Worm (Caenorhabditis elegans) whole organism, L1 larva: Measurements from ENCODE around the gene pgm-3.
"Not testable (repeated sequence)": the region's sequence is repeated elsewhere in the genome, so short reads cannot be mapped to it uniquely, and the experiment has no call there.

Experiments used
- ama-1 ChIP-seq: fragments of 150-350 bp; optimal IDR thresholded peaks from 2 replicates; lab custom pipeline; 2014
- elt-2 ChIP-seq: sonication (generic microtip); optimal IDR thresholded peaks from 2 replicates; lab custom pipeline; 2016; ENCODE audit warnings: missing genetic modification characterization, mild to moderate bottlenecking, inconsistent platforms, missing compliant biosample characterization, missing genetic modification reagents
- jun-1 ChIP-seq: fragments of 150-350 bp; optimal IDR thresholded peaks from 2 replicates; lab custom pipeline; 2014; ENCODE audit warnings: missing biosample characterization, missing genetic modification reagents, missing genetic modification characterization
- lin-39 ChIP-seq: fragments of 150-350 bp; optimal IDR thresholded peaks from 2 replicates; lab custom pipeline; 2014; ENCODE audit warnings: missing biosample characterization, missing genetic modification reagents, missing genetic modification characterization
- mef-2 ChIP-seq: fragments of 150-350 bp; optimal IDR thresholded peaks from 2 replicates; lab custom pipeline; 2014; ENCODE audit warnings: missing biosample characterization, missing genetic modification characterization
- nhr-28 ChIP-seq: fragments of 150-350 bp; optimal IDR thresholded peaks from 2 replicates; lab custom pipeline; 2014; ENCODE audit warnings: missing biosample characterization, missing genetic modification characterization
- pqm-1 ChIP-seq: sonication (generic microtip); optimal IDR thresholded peaks from 3 replicates; lab custom pipeline; 2017; ENCODE audit warnings: missing biosample characterization, missing genetic modification characterization
- ztf-11 ChIP-seq, 2 experiments: sonication (generic microtip); optimal IDR thresholded peaks; 2 replicates each; lab custom pipeline; 2016 to 2017; ENCODE audit warnings: missing genetic modification characterization in 2 of 2, missing biosample characterization in 1 of 2, missing compliant biosample characterization in 1 of 2

DNA sequence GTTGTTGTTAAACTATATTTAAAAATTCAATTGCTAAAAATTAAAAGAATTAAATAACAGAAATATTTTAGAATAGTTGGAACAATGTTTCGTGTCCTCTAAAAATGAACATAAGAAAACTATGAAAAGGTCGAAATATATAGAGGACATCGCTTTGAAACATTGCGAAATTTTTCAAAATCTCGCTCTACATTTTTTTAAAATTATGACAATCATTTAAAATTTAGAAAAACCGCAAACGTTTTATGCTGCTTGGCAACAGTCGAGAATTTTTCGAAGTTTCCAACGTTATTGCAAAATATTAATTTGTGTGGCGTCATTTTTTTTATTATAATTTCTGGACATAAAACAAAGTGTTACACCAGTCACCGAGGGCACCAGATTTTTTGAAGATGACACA, 10.5 kb upstream of the pgm-3 start, which contains the start of the genes parg-2 and ipla-5:
- TF ChIP-seq lin-39; mef-2 (tag; lab: Kevin White, UChicago); pqm-1 (tag; lab: Kevin White, UChicago); elt-2; jun-1 (tag; lab: Kevin White, UChicago); ama-1 (lab: Kevin White, UChicago); ztf-11 (tag; optimal IDR thresholded peaks at IDR 0.05; lab: Kevin White, UChicago); nhr-28 (tag; lab: Kevin White, UChicago): not testable (repeated sequence)
